Worm (Caenorhabditis elegans): ENCODE measurements around the gene msp-53.

The msp-53 gene

ce11 chrIV:5038744-5039143, 26.1 kb downstream of the msp-53 start (continued):
- TF ChIP-seq D2030.7 (GFP tag; IDR thresholded peaks at IDR 0.05) (peak; percentile 75; the same call in 1 of the 2 replicates), nhr-27 (tag; optimal IDR thresholded peaks at IDR 0.05) (no peak), akir-1 (GFP tag; optimal IDR thresholded peaks at IDR 0.05) (no peak), ceh-27 (GFP tag; optimal IDR thresholded peaks at IDR 0.05) (peak; percentile 30), fkh-3 (tag; optimal IDR thresholded peaks at IDR 0.05) (no peak), nhr-179 (tag; optimal IDR thresholded peaks at IDR 0.05) (no peak), Y53F4B.3 (GFP tag; IDR thresholded peaks at IDR 0.05) (no peak), athp-1 (tag; optimal IDR thresholded peaks at IDR 0.05) (peak; percentile 63), mcd-1 (GFP tag; IDR thresholded peaks at IDR 0.05) (no peak), lin-26 (GFP tag; IDR thresholded peaks at IDR 0.05) (peak; percentile 98), egrh-3 (GFP tag; IDR thresholded peaks at IDR 0.05) (peak; percentile 46), lin-54 (GFP tag; optimal IDR thresholded peaks at IDR 0.05) (no peak), madf-6 (GFP tag; IDR thresholded peaks at IDR 0.05) (no peak), nhr-120 (GFP tag; IDR thresholded peaks at IDR 0.05) (0 out of 2 replicates have a peak, but pooled peaks have one; percentile 60), ztf-22 (GFP tag; optimal IDR thresholded peaks at IDR 0.05) (no peak)

- TF ChIP-seq lin-54 (GFP tag; optimal IDR thresholded peaks at IDR 0.05) = no peak
- no peak for TF ChIP-seq D2030.7 (GFP tag; IDR thresholded peaks at IDR 0.05)
- no peak for TF ChIP-seq dpff-1 (tag; optimal IDR thresholded peaks at IDR 0.05)
- no peak for TF ChIP-seq ama-1 (optimal IDR thresholded peaks at IDR 0.05)
- TF ChIP-seq ama-1 (GFP tag; optimal IDR thresholded peaks at IDR 0.05) = no peak
- TF ChIP-seq lin-35 (GFP tag; optimal IDR thresholded peaks at IDR 0.05) = no peak
- no peak for TF ChIP-seq attf-5 (GFP tag; optimal IDR thresholded peaks at IDR 0.05)
- no peak for TF ChIP-seq aptf-3 (GFP tag; IDR thresholded peaks at IDR 0.05)
- TF ChIP-seq K12H6.12 (tag; optimal IDR thresholded peaks at IDR 0.05) = no peak
Measured at ce11 chrIV:5037489-5037888, 27.4 kb downstream of the msp-53 start, which contains the start of gene C09B9.1. C09B9.1 (plus strand) TSS chrIV:5037789.

- TF ChIP-seq madf-3 (GFP tag; IDR thresholded peaks at IDR 0.05) (no peak), gei-17 (GFP tag; optimal IDR thresholded peaks at IDR 0.05) (no peak), let-607 (tag; optimal IDR thresholded peaks at IDR 0.05) (no peak)
Measured at ce11 chrIV:5033276-5033675, 31.6 kb downstream of the msp-53 start, which contains the start of gene C09B9.4. C09B9.4 (minus strand) TSS chrIV:5033376.

- TF ChIP-seq bed-1 (GFP tag; IDR thresholded peaks at IDR 0.05) (no peak), akir-1 (GFP tag; optimal IDR thresholded peaks at IDR 0.05) (no peak), F55B11.4 (tag; optimal IDR thresholded peaks at IDR 0.05; ENCODE audit: borderline replicate concordance, insufficient read depth) (no peak), nfya-1 (tag; optimal IDR thresholded peaks at IDR 0.05; ENCODE audit: borderline replicate concordance, insufficient read depth) (no peak), F10E7.11 (tag; optimal IDR thresholded peaks at IDR 0.05) (no peak), zfh-2 (GFP tag; conservative IDR thresholded peaks at IDR 0.05) (no peak), hlh-12 (tag; optimal IDR thresholded peaks at IDR 0.05) (no peak), egl-18 (GFP tag; IDR thresholded peaks at IDR 0.05) (no peak), rec-8 (tag; optimal IDR thresholded peaks at IDR 0.05) (no peak), F39B2.1 (GFP tag; IDR thresholded peaks at IDR 0.05) (no peak), ceh-27 (GFP tag; optimal IDR thresholded peaks at IDR 0.05) (no peak), sptf-2 (GFP tag; optimal IDR thresholded peaks at IDR 0.05) (no peak)
Measured at ce11 chrIV:5031346-5031745, 33.5 kb downstream of the msp-53 start.
